Fruit fly (Drosophila melanogaster): ENCODE data around the gene Nplp2.
A peak's percentile ranks its signal among the peaks of the same experiment; 100 is the strongest.

Gene Nplp2

dm6 chr3L:13387608-13388007, 31.4 kb downstream of the Nplp2 start, which contains the start of gene CG10171 (continued):
- no peak for TF ChIP-seq usp (GFP tag; optimal IDR thresholded peaks at IDR 0.05)
- TF ChIP-seq lab (GFP tag; optimal IDR thresholded peaks at IDR 0.05): no peak
- no peak for TF ChIP-seq stc (GFP tag; IDR thresholded peaks at IDR 0.05)
- TF ChIP-seq Nf-YB (GFP tag; optimal IDR thresholded peaks at IDR 0.05): no peak
- TF ChIP-seq CG6689 (GFP tag; IDR thresholded peaks at IDR 0.05): no peak
- TF ChIP-seq Ssrp (tag; optimal IDR thresholded peaks at IDR 0.05): no peak
- no peak for TF ChIP-seq pum (GFP tag; optimal IDR thresholded peaks at IDR 0.05)
- no peak for TF ChIP-seq zen (tag; optimal IDR thresholded peaks at IDR 0.05)
- TF ChIP-seq pfk (GFP tag; optimal IDR thresholded peaks at IDR 0.05): no peak
- TF ChIP-seq ems (GFP tag; optimal IDR thresholded peaks at IDR 0.05): no peak
- no peak for TF ChIP-seq CG6254 (GFP tag; optimal IDR thresholded peaks at IDR 0.05)
- TF ChIP-seq tna (GFP tag; IDR thresholded peaks at IDR 0.05; ENCODE audit: partially characterized antibody): peak; percentile 44; the same call in 1 of the 2 replicates
- peak; percentile 20 for TF ChIP-seq trem (tag; optimal IDR thresholded peaks at IDR 0.05)
- no peak for TF ChIP-seq corto (GFP tag; optimal IDR thresholded peaks at IDR 0.05)
- TF ChIP-seq CG34422 (GFP tag; IDR thresholded peaks at IDR 0.05): peak; percentile 45; the same call in 1 of the 3 replicates
- peak; percentile 43 for TF ChIP-seq CG12659 (GFP tag; optimal IDR thresholded peaks at IDR 0.05)
- no peak for TF ChIP-seq TFAM (GFP tag; optimal IDR thresholded peaks at IDR 0.05)
- no peak for TF ChIP-seq crc (GFP tag; optimal IDR thresholded peaks at IDR 0.05)
- TF ChIP-seq Abd-B (GFP tag; optimal IDR thresholded peaks at IDR 0.05): peak; percentile 50
- no peak for TF ChIP-seq CG8359 (GFP tag; optimal IDR thresholded peaks at IDR 0.05; ENCODE audit: borderline replicate concordance)
- no peak for TF ChIP-seq CG14860 (GFP tag; IDR thresholded peaks at IDR 0.05; ENCODE audit: partially characterized antibody)
- 0 out of 2 replicates have a peak, but pooled peaks have one; percentile 10 for TF ChIP-seq ssp (GFP tag; IDR thresholded peaks at IDR 0.05)
- TF ChIP-seq CG5245 (GFP tag; optimal IDR thresholded peaks at IDR 0.05): no peak
- peak; percentile 67 for TF ChIP-seq Dp (GFP tag; optimal IDR thresholded peaks at IDR 0.05)
- TF ChIP-seq CG1024 (GFP tag; IDR thresholded peaks at IDR 0.05): no peak
- TF ChIP-seq CG11085 (GFP tag; IDR thresholded peaks at IDR 0.05): no peak
- no peak for TF ChIP-seq fd64A (GFP tag; optimal IDR thresholded peaks at IDR 0.05)
- peak; percentile 0 for TF ChIP-seq Nf-YC (tag; optimal IDR thresholded peaks at IDR 0.05)
- peak; percentile 12 for TF ChIP-seq CG2712 (tag; optimal IDR thresholded peaks at IDR 0.05)
- TF ChIP-seq CG12219 (GFP tag; optimal IDR thresholded peaks at IDR 0.05): no peak
- peak; percentile 52 for TF ChIP-seq Lhr (GFP tag; optimal IDR thresholded peaks at IDR 0.05)
- no peak for TF ChIP-seq lilli (GFP tag; optimal IDR thresholded peaks at IDR 0.05)
- 0 out of 3 replicates have a peak, but pooled peaks have one; percentile 19 for TF ChIP-seq CG7963 (GFP tag; IDR thresholded peaks at IDR 0.05; ENCODE audit: partially characterized antibody)
- TF ChIP-seq HmgZ (tag; optimal IDR thresholded peaks at IDR 0.05): no peak
- no peak for TF ChIP-seq Ptx1 (GFP tag; IDR thresholded peaks at IDR 0.05)
- no peak for TF ChIP-seq cato (GFP tag; optimal IDR thresholded peaks at IDR 0.05; ENCODE audit: borderline replicate concordance)
- no peak for TF ChIP-seq CG15696 (tag; optimal IDR thresholded peaks at IDR 0.05)
- TF ChIP-seq CG11398 (GFP tag; optimal IDR thresholded peaks at IDR 0.05): no peak
- peak; percentile 13; the same call in 1 of the 2 replicates for TF ChIP-seq CG13287 (GFP tag; IDR thresholded peaks at IDR 0.05; ENCODE audit: partially characterized antibody)
- peak; percentile 69 for TF ChIP-seq Opbp (GFP tag; IDR thresholded peaks at IDR 0.05; ENCODE audit: partially characterized antibody)
- no peak for TF ChIP-seq HLHmδ (GFP tag; optimal IDR thresholded peaks at IDR 0.05)
- TF ChIP-seq Dref (GFP tag; IDR thresholded peaks at IDR 0.05): peak; percentile 43; the same call in 1 of the 2 replicates
- no peak for TF ChIP-seq otp (GFP tag; IDR thresholded peaks at IDR 0.05)
- peak; percentile 89 for TF ChIP-seq CG3847 (GFP tag; IDR thresholded peaks at IDR 0.05)
- peak; percentile 11 for TF ChIP-seq phol (tag; optimal IDR thresholded peaks at IDR 0.05)
- no peak for TF ChIP-seq CG2199 (GFP tag; IDR thresholded peaks at IDR 0.05)
- TF ChIP-seq ci (GFP tag; IDR thresholded peaks at IDR 0.05): peak; percentile 37; the same call in 1 of the 3 replicates
